Fruit fly (Drosophila melanogaster): ENCODE data around the gene Cpr35B.

DNA sequence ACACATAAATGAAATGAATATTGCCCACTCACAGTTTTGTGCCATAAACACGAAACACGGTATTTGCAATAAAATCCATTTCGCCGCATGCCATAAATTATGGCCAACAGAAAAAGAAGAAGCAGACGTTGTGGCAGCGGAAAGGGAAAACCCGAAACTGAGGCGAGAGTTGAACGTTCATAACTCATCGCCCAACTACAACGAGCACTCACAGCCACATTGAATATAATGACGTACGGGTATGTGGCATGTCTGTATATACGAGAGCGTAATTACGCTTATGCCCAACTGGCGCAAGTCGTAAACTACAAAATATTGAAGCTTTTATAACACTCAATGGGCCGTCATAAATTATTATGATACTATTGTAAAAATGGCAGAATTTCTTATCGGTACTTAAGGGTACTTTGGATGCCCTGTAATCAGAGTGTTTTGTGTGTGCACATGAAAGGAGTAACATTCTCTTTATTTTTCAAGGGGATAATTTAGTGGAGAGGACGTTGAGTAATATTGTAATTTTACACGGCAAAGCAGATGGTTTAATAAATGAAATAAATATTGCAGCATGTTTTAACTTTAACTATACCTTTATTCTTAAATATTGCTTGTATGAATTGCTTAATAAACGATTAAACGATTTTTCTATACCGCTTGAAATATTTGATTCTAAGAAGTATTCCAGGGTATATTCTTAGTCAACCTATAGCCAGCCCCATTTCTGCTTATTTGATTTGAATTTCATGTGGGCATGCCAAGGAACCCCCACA lies 30.5 kb downstream of the Cpr35B start:
- no peak for TF ChIP-seq Crg-1 (GFP tag; optimal IDR thresholded peaks at IDR 0.05)
- peak; percentile 7 for TF ChIP-seq toe (GFP tag; optimal IDR thresholded peaks at IDR 0.05)
- peak; percentile 35 for TF ChIP-seq CG5204 (GFP tag; optimal IDR thresholded peaks at IDR 0.05)
- peak; percentile 48 for TF ChIP-seq CG33017 (tag; optimal IDR thresholded peaks at IDR 0.05)
- no peak for TF ChIP-seq Mnt (GFP tag; optimal IDR thresholded peaks at IDR 0.05)
- TF ChIP-seq CG7101 (tag; optimal IDR thresholded peaks at IDR 0.05) = peak; percentile 59
- TF ChIP-seq tj (GFP tag; optimal IDR thresholded peaks at IDR 0.05) = peak; percentile 60
- no peak for TF ChIP-seq kay (GFP tag; ENCODE audit: borderline replicate concordance)
- TF ChIP-seq CG14711 (tag; optimal IDR thresholded peaks at IDR 0.05) = peak; percentile 36
- TF ChIP-seq cic (GFP tag; optimal IDR thresholded peaks at IDR 0.05) = peak; percentile 58
- peak; percentile 24 for TF ChIP-seq Clk (GFP tag; optimal IDR thresholded peaks at IDR 0.05)
- TF ChIP-seq Hr96 (GFP tag; optimal IDR thresholded peaks at IDR 0.05) = peak; percentile 41
- TF ChIP-seq ovo (GFP tag; optimal IDR thresholded peaks at IDR 0.05) = no peak
- TF ChIP-seq bab1 (GFP tag; optimal IDR thresholded peaks at IDR 0.05) = peak; percentile 11
